Fruit fly (Drosophila melanogaster): ENCODE results near the gene CG17186.

CG17186 gene

dm6 chr3R:19863979-19864775 lies 13.1 kb downstream of the CG17186 start, which contains the start of the genes CG4572 and CG4686 (continued):
- TF ChIP-seq Eip78C (GFP tag) (peak; percentile 92), CG11902 (GFP tag; optimal IDR thresholded peaks at IDR 0.05) (peak; percentile 75), CG6163 (GFP tag; IDR thresholded peaks at IDR 0.05) (peak; percentile 77), dac (GFP tag; optimal IDR thresholded peaks at IDR 0.05) (no peak), CG15336 (GFP tag; IDR thresholded peaks at IDR 0.05) (peak; percentile 71), Blimp-1 (GFP tag; optimal IDR thresholded peaks at IDR 0.05) (peak; percentile 47), ss (GFP tag; optimal IDR thresholded peaks at IDR 0.05) (peak in 1 of 2 experiments; percentile 39), vri (GFP tag; optimal IDR thresholded peaks at IDR 0.05) (peak; percentile 59), CG10631 (GFP tag; optimal IDR thresholded peaks at IDR 0.05) (peak; percentile 85), CG10669 (GFP tag; optimal IDR thresholded peaks at IDR 0.05) (peak; percentile 74), spab (GFP tag; optimal IDR thresholded peaks at IDR 0.05) (peak; percentile 67), Sox102F (GFP tag; optimal IDR thresholded peaks at IDR 0.05) (peak; percentile 83), cyc (GFP tag; optimal IDR thresholded peaks at IDR 0.05) (peak; percentile 84), Hr4 (GFP tag; optimal IDR thresholded peaks at IDR 0.05) (peak; percentile 86), CG3032 (tag; optimal IDR thresholded peaks at IDR 0.05) (peak; percentile 89), CG4318 (GFP tag; optimal IDR thresholded peaks at IDR 0.05) (peak; percentile 73), CG1621 (tag; optimal IDR thresholded peaks at IDR 0.05) (peak; percentile 26), CG6808 (GFP tag; optimal IDR thresholded peaks at IDR 0.05) (peak; percentile 62), topi (GFP tag; optimal IDR thresholded peaks at IDR 0.05) (peak; percentile 79), CG11762 (GFP tag; optimal IDR thresholded peaks at IDR 0.05; ENCODE audit: insufficient read depth) (peak; percentile 81), CG31627 (GFP tag; optimal IDR thresholded peaks at IDR 0.05) (peak; percentile 90), Sox15 (GFP tag; optimal IDR thresholded peaks at IDR 0.05) (peak; percentile 73), Hr39 (GFP tag; optimal IDR thresholded peaks at IDR 0.05) (peak; percentile 89), dsx (GFP tag; optimal IDR thresholded peaks at IDR 0.05; ENCODE audit: poor library complexity, severe bottlenecking) (peak; percentile 63), CG8319 (GFP tag; optimal IDR thresholded peaks at IDR 0.05) (peak; percentile 71), fkh (GFP tag; optimal IDR thresholded peaks at IDR 0.05) (no peak), Smox (GFP tag; optimal IDR thresholded peaks at IDR 0.05) (peak; percentile 82), CG32006 (GFP tag; optimal IDR thresholded peaks at IDR 0.05) (peak; percentile 83), Lpt (GFP tag; optimal IDR thresholded peaks at IDR 0.05) (peak; percentile 70), acj6 (GFP tag; optimal IDR thresholded peaks at IDR 0.05) (peak; percentile 79), salr (GFP tag; optimal IDR thresholded peaks at IDR 0.05) (peak; percentile 26 to 83)

DNA sequence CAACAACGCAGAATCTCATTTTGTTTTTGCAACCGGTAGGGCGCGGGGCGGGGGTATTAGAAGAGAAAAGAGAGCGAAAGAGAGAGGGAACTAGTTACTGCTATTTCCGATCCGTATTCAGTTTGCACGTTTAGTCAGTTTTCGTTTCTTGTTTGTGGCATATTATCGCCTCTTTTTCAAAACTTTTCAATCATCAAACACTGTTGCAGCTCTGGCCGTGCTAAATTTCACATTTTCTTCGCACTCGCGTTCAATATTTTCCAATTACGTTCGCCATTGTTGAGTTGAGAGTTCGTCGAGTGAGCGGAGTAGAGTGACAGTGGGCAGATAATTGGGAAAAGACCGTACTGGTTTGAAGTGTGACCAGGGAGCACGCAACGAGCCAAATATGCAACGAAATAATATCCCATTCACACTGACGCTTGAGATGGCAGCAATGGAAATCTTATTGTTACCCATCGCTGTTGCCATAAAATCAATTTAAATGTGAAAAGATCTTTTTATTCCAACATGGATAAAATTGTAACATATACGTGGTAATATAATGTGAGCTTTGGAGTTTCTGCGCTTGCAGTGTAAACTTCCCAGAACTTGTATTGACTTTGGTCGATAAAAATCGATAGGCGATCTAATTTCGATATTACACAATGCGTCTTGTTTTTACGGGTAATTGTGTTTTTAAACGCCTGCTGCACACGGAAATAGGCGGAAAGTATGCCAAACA lies 16.2 kb downstream of the CG17186 start, which contains the start of the genes Ire1 and Mrm2:
Gene Ire1 (minus strand): TSS at position 296 of the 724 bp plus-strand sequence.
Gene Mrm2 (plus strand): TSS at position 615 of the 724 bp plus-strand sequence.
- TF ChIP-seq CG8319 (GFP tag; optimal IDR thresholded peaks at IDR 0.05) (peak; percentile 21), salr (GFP tag; optimal IDR thresholded peaks at IDR 0.05) (peak; percentile 23 to 29), CG1621 (tag; optimal IDR thresholded peaks at IDR 0.05) (peak; percentile 87), CG6276 (GFP tag; optimal IDR thresholded peaks at IDR 0.05) (peak; percentile 31), Hr38 (GFP tag; optimal IDR thresholded peaks at IDR 0.05) (no peak), CG8632 (GFP tag; optimal IDR thresholded peaks at IDR 0.05) (peak; percentile 31), dac (GFP tag; optimal IDR thresholded peaks at IDR 0.05) (peak; percentile 50), Eip93F (GFP tag; optimal IDR thresholded peaks at IDR 0.05) (no peak), Ets21C (GFP tag; optimal IDR thresholded peaks at IDR 0.05) (peak; percentile 75), acj6 (GFP tag; optimal IDR thresholded peaks at IDR 0.05) (peak; percentile 77), vri (GFP tag; optimal IDR thresholded peaks at IDR 0.05) (peak; percentile 49), topi (GFP tag; optimal IDR thresholded peaks at IDR 0.05) (peak; percentile 63), Sox102F (GFP tag; optimal IDR thresholded peaks at IDR 0.05) (peak; percentile 19), CG15336 (GFP tag; IDR thresholded peaks at IDR 0.05) (peak; percentile 33; the same call in 1 of the 2 replicates), Sox14 (GFP tag; optimal IDR thresholded peaks at IDR 0.05) (peak; percentile 88), Hr39 (GFP tag; optimal IDR thresholded peaks at IDR 0.05) (peak; percentile 90), fd59A (GFP tag; optimal IDR thresholded peaks at IDR 0.05) (peak; percentile 56), dsx (GFP tag; optimal IDR thresholded peaks at IDR 0.05; ENCODE audit: poor library complexity, severe bottlenecking) (peak; percentile 51), net (GFP tag; optimal IDR thresholded peaks at IDR 0.05) (peak; percentile 9), OdsH (GFP tag; optimal IDR thresholded peaks at IDR 0.05) (peak; percentile 78), CG4318 (GFP tag; optimal IDR thresholded peaks at IDR 0.05) (no peak), Sox15 (GFP tag; optimal IDR thresholded peaks at IDR 0.05) (peak; percentile 80), CG10669 (GFP tag; optimal IDR thresholded peaks at IDR 0.05) (peak; percentile 60), Eip75B (GFP tag; optimal IDR thresholded peaks at IDR 0.05) (peak; percentile 76), cyc (GFP tag; optimal IDR thresholded peaks at IDR 0.05) (peak; percentile 87), CG10631 (GFP tag; optimal IDR thresholded peaks at IDR 0.05) (peak; percentile 80), Met (GFP tag; optimal IDR thresholded peaks at IDR 0.05) (peak; percentile 72), CG11762 (GFP tag; optimal IDR thresholded peaks at IDR 0.05; ENCODE audit: insufficient read depth) (no peak), CG9139 (GFP tag; optimal IDR thresholded peaks at IDR 0.05) (no peak), fkh (GFP tag; optimal IDR thresholded peaks at IDR 0.05) (peak; percentile 98)
